Fruit fly (Drosophila melanogaster) whole organism, pupa: ENCODE data around the gene PH4alphaNE3.

ENCODE experiments used
- CG15710 ChIP-seq: fragments of 200-800 bp; sonication (Bioruptor generic); optimal IDR thresholded peaks from 2 replicates; lab custom pipeline; 2018; ENCODE audit warnings: missing biosample characterization, mild to moderate bottlenecking, missing genetic modification characterization, moderate library complexity
- CG32121 ChIP-seq: fragments of 200-800 bp; sonication (Bioruptor generic); IDR thresholded peaks from 2 replicates; pipeline ENCODE4 v1.3.6; 2022; ENCODE audit warnings: missing biosample characterization, missing genetic modification characterization
- EcR ChIP-seq: fragments of 200-800 bp; sonication (Bioruptor generic); optimal IDR thresholded peaks from 3 replicates; lab custom pipeline; 2019; ENCODE audit warnings: missing biosample characterization, missing genetic modification characterization, mild to moderate bottlenecking, moderate library complexity, missing genetic modification reagents
- Snoo ChIP-seq: fragments of 200-800 bp; sonication (Bioruptor generic); optimal IDR thresholded peaks from 3 replicates; lab custom pipeline; 2017; ENCODE audit warnings: missing biosample characterization, mild to moderate bottlenecking, missing genetic modification characterization, inconsistent platforms
- rn ChIP-seq: fragments of 200-800 bp; sonication (Bioruptor generic); IDR thresholded peaks from 2 replicates; pipeline ENCODE4 v1.3.6; 2022; ENCODE audit warnings: missing biosample characterization, missing genetic modification characterization

dm6 chr3R:30563260-30564080, 40.5 kb upstream of the PH4alphaNE3 start:
- TF ChIP-seq CG32121 (no peak), EcR (GFP tag; lab: Kevin White, UChicago) (peak; percentile 20), CG15710 (tag; lab: Kevin White, UChicago) (no peak), Snoo (tag; lab: Kevin White, UChicago) (no peak), rn (GFP tag; lab: Robert Waterston, UW) (no peak)
